Fruit fly (Drosophila melanogaster) Kc167 (cell line): ENCODE data around the gene Cyp18a1.

Experiments
- Myc ChIP-seq: fragments of >200 bp; optimal IDR thresholded peaks from 2 replicates; lab custom pipeline; 2017; ENCODE audit warnings: missing external identifiers
- psq ChIP-seq: fragments of >200 bp; optimal IDR thresholded peaks from 2 replicates; lab custom pipeline; 2017; ENCODE audit warnings: missing external identifiers

DNA sequence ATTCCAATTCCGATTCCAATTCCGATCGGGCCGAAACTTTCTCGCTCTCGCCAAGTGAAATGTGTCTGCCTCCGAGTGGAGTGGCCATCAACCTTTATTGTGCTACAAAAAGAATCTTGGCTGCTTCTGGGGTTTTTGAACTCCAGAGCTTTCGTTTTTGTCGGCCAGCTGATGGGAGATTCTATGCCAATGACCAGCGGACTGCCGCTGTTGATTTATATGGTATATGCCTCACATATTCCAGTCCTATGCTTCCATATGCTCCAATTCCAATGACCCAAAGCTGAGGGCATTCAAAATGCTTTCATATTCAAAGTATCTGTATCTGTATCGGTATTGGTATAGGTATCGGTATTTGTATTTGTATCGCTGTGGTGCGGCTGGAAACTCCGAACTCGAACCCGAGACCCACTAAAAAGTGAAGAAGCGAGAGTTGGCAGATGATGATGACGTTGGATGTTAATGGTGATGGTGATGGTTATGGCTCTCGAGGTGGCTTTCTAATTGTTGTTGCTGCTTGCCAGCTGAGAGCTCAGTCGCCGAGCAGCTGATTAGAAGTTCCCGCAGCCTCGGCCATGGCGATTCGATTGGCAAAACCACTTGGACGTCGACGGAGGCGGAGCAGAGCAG lies 19.8 kb downstream of the Cyp18a1 start:
- TF ChIP-seq Myc (lab: Kevin White, UChicago), result no peak
- no peak for TF ChIP-seq psq (lab: Kevin White, UChicago)
